Fruit fly (Drosophila melanogaster) whole organism: ENCODE measurements around the gene wts.

ENCODE experiments used
- CG8478 ChIP-seq: fragments of >200 bp; optimal IDR thresholded peaks from 2 replicates; lab custom pipeline; 2018; ENCODE audit warnings: inconsistent platforms
- Dll ChIP-seq: fragments of >200 bp; optimal IDR thresholded peaks from 2 replicates; lab custom pipeline; 2017
- EcR ChIP-seq, 2 experiments: fragments of >200 bp; optimal IDR thresholded peaks; 2 replicates each; lab custom pipeline; 2017; ENCODE audit warnings: missing biosample characterization in 2 of 2, missing genetic modification characterization in 2 of 2, missing genetic modification reagents in 2 of 2
- pan ChIP-seq: fragments of >200 bp; optimal IDR thresholded peaks from 2 replicates; lab custom pipeline; 2017
- psq ChIP-seq: fragments of >200 bp; optimal IDR thresholded peaks from 2 replicates; lab custom pipeline; 2017
- usp ChIP-seq: fragments of >200 bp; optimal IDR thresholded peaks from 2 replicates; lab custom pipeline; 2017; ENCODE audit warnings: missing biosample characterization, missing genetic modification characterization, mixed read lengths

wts gene

dm6 chr3R:30832130-30832529, 25.7 kb upstream of the wts start:
- TF ChIP-seq usp (GFP tag; lab: Kevin White, UChicago) (no peak), EcR (GFP tag; optimal IDR thresholded peaks at IDR 0.05; lab: Kevin White, UChicago) (no peak), pan (lab: Kevin White, UChicago) (no peak), psq (lab: Kevin White, UChicago) (no peak)

DNA sequence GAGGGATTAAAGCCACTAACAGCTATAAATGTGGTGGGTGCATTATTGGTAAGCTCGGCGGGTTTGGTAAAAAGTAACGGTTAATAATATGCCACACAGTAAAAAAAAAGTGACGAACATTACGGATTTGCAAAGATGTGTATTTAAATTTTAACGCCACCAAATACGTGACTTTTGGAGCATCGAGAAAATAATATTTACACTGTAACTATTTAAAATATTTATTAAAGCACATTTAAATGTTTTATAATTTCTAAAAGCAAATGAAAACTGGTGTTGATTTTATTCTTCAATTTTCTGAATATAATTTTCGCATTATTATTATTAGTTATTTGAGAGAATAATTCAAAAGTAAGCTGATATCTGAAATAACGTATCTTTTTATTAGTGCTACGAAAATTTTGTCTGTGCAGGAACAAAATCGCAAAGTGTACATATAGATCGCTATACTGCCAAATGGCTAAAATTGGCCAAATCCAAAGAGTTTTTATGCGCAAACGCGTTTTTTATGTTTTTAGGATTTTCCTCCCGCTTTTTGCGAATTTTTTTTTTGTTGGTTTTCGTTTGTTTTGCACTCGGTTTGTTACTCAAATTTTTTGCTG, 22.1 kb upstream of the wts start:
- TF ChIP-seq CG8478 (lab: Kevin White, UChicago) (no peak), Dll (lab: Kevin White, UChicago) (no peak), EcR (GFP tag; optimal IDR thresholded peaks at IDR 0.05; lab: Kevin White, UChicago) (no peak), psq (lab: Kevin White, UChicago) (no peak), usp (GFP tag; lab: Kevin White, UChicago) (no peak), pan (lab: Kevin White, UChicago) (no peak)

dm6 chr3R:30827544-30827943, 21.1 kb upstream of the wts start, which contains the start of gene CG15544:
CG15544 (plus strand) TSS chr3R:30827819.
- TF ChIP-seq CG8478 (lab: Kevin White, UChicago): no peak
- no peak for TF ChIP-seq Dll (lab: Kevin White, UChicago)
- TF ChIP-seq EcR (GFP tag; optimal IDR thresholded peaks at IDR 0.05; lab: Kevin White, UChicago): no peak
- TF ChIP-seq usp (GFP tag; lab: Kevin White, UChicago): no peak
- TF ChIP-seq pan (lab: Kevin White, UChicago): no peak
- no peak for TF ChIP-seq psq (lab: Kevin White, UChicago)

dm6 chr3R:30821968-30822449, 15.6 kb upstream of the wts start:
- no peak for TF ChIP-seq EcR (GFP tag; optimal IDR thresholded peaks at IDR 0.05; lab: Kevin White, UChicago)

DNA sequence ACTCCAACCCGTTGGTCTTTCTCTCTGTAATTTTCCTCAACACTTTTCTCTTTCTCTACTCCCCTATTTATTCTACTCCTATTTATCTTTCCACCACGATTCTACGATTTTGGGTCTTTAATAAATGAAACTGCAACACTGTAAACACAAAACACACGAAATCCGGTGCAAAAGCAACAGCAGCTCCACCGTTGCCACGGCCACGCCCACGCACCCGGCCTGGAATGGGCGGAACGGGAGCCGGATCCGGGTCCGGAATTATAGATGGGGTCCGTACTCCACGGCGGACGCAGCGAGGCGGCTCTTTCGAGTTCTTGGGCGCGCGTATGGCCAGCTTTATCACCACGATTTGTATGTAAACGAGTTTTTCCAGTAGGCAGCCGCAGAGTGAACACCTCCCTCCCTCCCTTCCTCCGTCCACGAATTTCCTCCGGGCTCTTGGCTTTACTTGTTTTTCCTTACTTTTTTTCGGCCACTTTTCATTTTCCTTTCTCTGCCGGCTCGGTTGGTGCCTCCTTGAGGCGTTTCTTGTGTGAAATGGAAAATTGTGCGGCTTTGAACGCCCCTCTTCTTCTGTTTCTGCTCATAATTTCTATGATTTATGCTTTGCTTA, 14.4 kb upstream of the wts start:
- TF ChIP-seq usp (GFP tag; lab: Kevin White, UChicago): no peak
- no peak for TF ChIP-seq CG8478 (lab: Kevin White, UChicago)
- no peak for TF ChIP-seq psq (lab: Kevin White, UChicago)
- no peak for TF ChIP-seq pan (lab: Kevin White, UChicago)
- TF ChIP-seq Dll (lab: Kevin White, UChicago): no peak
- no peak for TF ChIP-seq EcR (GFP tag; optimal IDR thresholded peaks at IDR 0.05; lab: Kevin White, UChicago)

DNA sequence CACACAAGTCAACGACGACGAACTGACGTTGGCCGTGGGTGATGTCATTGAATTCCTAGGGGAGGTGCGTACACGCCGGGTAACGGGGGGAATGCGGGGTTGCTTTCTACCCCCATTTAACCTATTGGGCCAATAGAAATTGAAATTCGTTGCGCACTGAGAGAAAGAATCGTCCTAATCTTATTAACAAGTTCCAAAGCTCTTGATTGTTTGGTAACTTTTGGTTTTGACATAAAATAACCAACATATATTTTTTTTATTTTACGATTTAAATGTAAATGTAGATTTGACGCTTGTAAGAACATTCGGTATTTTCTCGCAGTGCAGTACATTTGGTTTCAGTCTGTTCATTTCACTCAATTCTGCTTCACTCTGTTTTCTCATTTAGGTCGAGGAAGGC, 10.8 kb upstream of the wts start:
- TF ChIP-seq psq (lab: Kevin White, UChicago) (no peak), Dll (lab: Kevin White, UChicago) (no peak), usp (GFP tag; lab: Kevin White, UChicago) (no peak), CG8478 (lab: Kevin White, UChicago) (no peak)

DNA sequence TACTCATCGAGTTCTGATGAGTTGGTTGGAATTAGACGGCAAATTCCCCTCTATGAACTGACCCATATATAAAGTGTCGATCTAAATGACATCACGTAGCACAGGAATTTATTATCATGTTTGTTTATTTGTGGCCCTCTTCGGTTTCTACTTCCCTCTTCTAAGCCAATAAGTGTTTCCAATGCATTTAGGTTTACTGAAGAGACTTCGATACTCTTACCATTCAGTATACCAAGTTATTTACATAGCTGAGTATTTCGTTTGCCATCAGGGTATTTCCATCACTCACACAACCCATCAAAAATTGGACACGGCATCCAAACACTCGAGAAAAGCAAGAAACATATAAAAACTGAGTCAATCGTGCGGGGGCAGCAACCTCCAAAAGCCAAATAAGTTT, 9.8 kb upstream of the wts start:
- TF ChIP-seq psq (lab: Kevin White, UChicago) (no peak), EcR (GFP tag; optimal IDR thresholded peaks at IDR 0.05; lab: Kevin White, UChicago) (no peak), usp (GFP tag; lab: Kevin White, UChicago) (no peak), CG8478 (lab: Kevin White, UChicago) (no peak), Dll (lab: Kevin White, UChicago) (no peak), pan (lab: Kevin White, UChicago) (no peak)

dm6 chr3R:30814597-30815252, 8.3 kb upstream of the wts start:
- TF ChIP-seq CG8478 (lab: Kevin White, UChicago) (no peak), pan (lab: Kevin White, UChicago) (no peak), Dll (lab: Kevin White, UChicago) (no peak)

dm6 chr3R:30813903-30814339, 7.5 kb upstream of the wts start:
- TF ChIP-seq psq (lab: Kevin White, UChicago): no peak
- no peak for TF ChIP-seq usp (GFP tag; lab: Kevin White, UChicago)
- TF ChIP-seq Dll (lab: Kevin White, UChicago): no peak
- no peak for TF ChIP-seq EcR (GFP tag; optimal IDR thresholded peaks at IDR 0.05; lab: Kevin White, UChicago)
- no peak for TF ChIP-seq pan (lab: Kevin White, UChicago)
- TF ChIP-seq CG8478 (lab: Kevin White, UChicago): no peak

- TF ChIP-seq usp (GFP tag; lab: Kevin White, UChicago) (no peak), CG8478 (lab: Kevin White, UChicago) (no peak), EcR (GFP tag; optimal IDR thresholded peaks at IDR 0.05; lab: Kevin White, UChicago) (no peak), pan (lab: Kevin White, UChicago) (no peak), Dll (lab: Kevin White, UChicago) (no peak), psq (lab: Kevin White, UChicago) (no peak)
Observed at dm6 chr3R:30812401-30813207, 6.2 kb upstream of the wts start.

DNA sequence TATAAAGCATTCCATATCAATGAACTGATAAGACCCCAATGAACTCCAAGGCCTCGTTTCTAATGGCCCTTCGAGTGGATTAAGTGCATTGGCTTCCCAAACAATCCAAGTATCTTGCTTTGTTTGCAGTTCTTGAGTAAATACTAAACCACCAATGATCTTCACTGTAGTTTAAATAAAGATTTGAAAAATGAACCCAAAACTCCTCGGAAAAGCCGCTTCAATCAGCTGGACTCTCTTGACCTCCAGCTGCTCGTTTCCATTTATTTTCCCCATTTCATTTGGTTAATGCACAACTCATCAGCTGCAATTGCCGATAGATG, 5.6 kb upstream of the wts start:
- TF ChIP-seq psq (lab: Kevin White, UChicago): no peak
- TF ChIP-seq usp (GFP tag; lab: Kevin White, UChicago): no peak
